Fruit fly (Drosophila melanogaster) whole organism, adult: ENCODE data around the gene CG2611.

Experiments used
- CG11617 ChIP-seq: fragments of 200-800 bp; sonication (Bioruptor generic); optimal IDR thresholded peaks from 2 replicates; lab custom pipeline; 2017; ENCODE audit warnings: mild to moderate bottlenecking, missing biosample characterization, missing genetic modification reagents, missing genetic modification characterization
- kay ChIP-seq: fragments of 200-800 bp; sonication (Bioruptor generic); peaks from one replicate; lab custom pipeline; 2016; ENCODE audit warnings: missing biosample characterization, missing genetic modification characterization, borderline replicate concordance

dm6 chr2L:20640617-20641016, 9.4 kb upstream of the CG2611 start, which contains the start of gene Sfp38D:
- no peak for TF ChIP-seq CG11617 (GFP tag; lab: Kevin White, UChicago)
- TF ChIP-seq kay, result no peak
